Fruit fly (Drosophila melanogaster): ENCODE measurements around the gene CG17593.

CG17593 gene

dm6 chr2L:3559647-3560046 is 45.0 kb downstream of the CG17593 start (continued):
- TF ChIP-seq dsf (GFP tag; optimal IDR thresholded peaks at IDR 0.05; ENCODE audit: borderline replicate concordance) (no peak), sage (GFP tag; optimal IDR thresholded peaks at IDR 0.05) (no peak), ey (GFP tag; optimal IDR thresholded peaks at IDR 0.05) (peak; percentile 5), Rel (GFP tag; optimal IDR thresholded peaks at IDR 0.05) (no peak), Rel (tag; optimal IDR thresholded peaks at IDR 0.05) (no peak), sv (GFP tag; optimal IDR thresholded peaks at IDR 0.05) (no peak), Mio (GFP tag; optimal IDR thresholded peaks at IDR 0.05) (no peak), Dif (GFP tag; optimal IDR thresholded peaks at IDR 0.05; ENCODE audit: partially characterized antibody) (no peak), Myc (optimal IDR thresholded peaks at IDR 0.05) (no peak), GATAd (GFP tag; optimal IDR thresholded peaks at IDR 0.05) (no peak), Hr83 (GFP tag; optimal IDR thresholded peaks at IDR 0.05; ENCODE audit: poor library complexity, severe bottlenecking) (no peak), pan (optimal IDR thresholded peaks at IDR 0.05) (no peak)

DNA sequence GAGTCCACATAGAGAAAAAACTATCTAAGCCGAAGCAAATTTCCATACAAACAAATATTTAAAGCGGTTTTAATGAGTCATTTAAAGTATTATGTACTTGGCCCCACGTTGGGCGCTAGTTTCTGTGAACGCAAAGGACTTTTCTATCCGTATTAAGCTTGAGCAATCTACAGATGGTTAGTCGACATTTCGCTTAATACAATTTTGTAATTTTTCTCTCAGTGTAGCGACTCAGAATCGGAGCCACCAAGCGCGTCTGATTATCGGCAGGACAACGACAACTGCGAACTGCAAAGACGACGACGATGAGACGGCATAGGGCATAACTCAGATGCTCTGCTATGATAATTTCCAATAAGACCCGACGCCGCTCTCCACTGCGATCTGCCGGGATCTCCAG is 47.8 kb downstream of the CG17593 start:
- no peak for TF ChIP-seq CG9705 (GFP tag; optimal IDR thresholded peaks at IDR 0.05)
- TF ChIP-seq OdsH (GFP tag; optimal IDR thresholded peaks at IDR 0.05) = no peak
- peak; percentile 34 for TF ChIP-seq h (GFP tag; optimal IDR thresholded peaks at IDR 0.05)
- peak; percentile 25 for TF ChIP-seq woc (GFP tag; optimal IDR thresholded peaks at IDR 0.05)
- no peak for TF ChIP-seq Myc (optimal IDR thresholded peaks at IDR 0.05)
- peak; percentile 8 for TF ChIP-seq Hnf4 (GFP tag; optimal IDR thresholded peaks at IDR 0.05)
- TF ChIP-seq br (GFP tag; optimal IDR thresholded peaks at IDR 0.05) = peak; percentile 25
- no peak for TF ChIP-seq Rel (GFP tag; optimal IDR thresholded peaks at IDR 0.05)
- TF ChIP-seq Rel (tag; optimal IDR thresholded peaks at IDR 0.05) = no peak
- TF ChIP-seq psq (GFP tag; optimal IDR thresholded peaks at IDR 0.05) = peak; percentile 36
- TF ChIP-seq dl (GFP tag; optimal IDR thresholded peaks at IDR 0.05; ENCODE audit: insufficient read depth in 1 of 2, partially characterized antibody in 2 of 2) = no peak
- TF ChIP-seq HLH106 (tag; optimal IDR thresholded peaks at IDR 0.05) = peak; percentile 32
- TF ChIP-seq lola (GFP tag; optimal IDR thresholded peaks at IDR 0.05) = no peak
- peak in 1 of 2 experiments; percentile 33 for TF ChIP-seq foxo (GFP tag; optimal IDR thresholded peaks at IDR 0.05)
- peak; percentile 1 for TF ChIP-seq Sp1 (GFP tag; optimal IDR thresholded peaks at IDR 0.05)
- TF ChIP-seq sv (GFP tag; optimal IDR thresholded peaks at IDR 0.05) = no peak
- peak; percentile 46 for TF ChIP-seq ey (GFP tag; optimal IDR thresholded peaks at IDR 0.05)
- peak; percentile 21 for TF ChIP-seq rgr (GFP tag; optimal IDR thresholded peaks at IDR 0.05)
- no peak for TF ChIP-seq Mio (GFP tag; optimal IDR thresholded peaks at IDR 0.05)
- TF ChIP-seq fru (GFP tag; optimal IDR thresholded peaks at IDR 0.05) = peak; percentile 52

dm6 chr2L:3564556-3564955 is 49.9 kb downstream of the CG17593 start:
- TF ChIP-seq Rel (GFP tag; optimal IDR thresholded peaks at IDR 0.05) = no peak
- peak; percentile 77 for TF ChIP-seq Rel (tag; optimal IDR thresholded peaks at IDR 0.05)
- no peak for TF ChIP-seq CG9705 (GFP tag; optimal IDR thresholded peaks at IDR 0.05)

DNA sequence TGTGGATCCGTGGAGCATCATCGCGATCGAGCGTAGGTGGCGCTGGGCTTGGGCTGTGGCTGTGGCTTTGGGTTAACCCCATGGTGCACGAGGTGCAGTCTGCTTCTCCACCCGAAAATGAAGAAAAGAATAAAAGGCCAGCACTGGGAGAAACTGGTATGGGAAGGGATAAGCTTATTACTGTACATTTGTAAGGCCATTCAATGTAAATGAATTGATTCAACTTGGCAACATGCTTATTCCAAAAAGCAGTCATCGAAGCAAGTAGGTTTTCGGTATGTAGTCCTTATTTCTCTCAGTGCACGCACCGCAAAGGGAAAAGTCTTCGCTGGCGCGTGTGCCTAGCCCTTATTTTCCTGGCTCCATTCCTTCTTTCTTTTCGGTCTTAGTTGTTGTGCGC is 51.9 kb downstream of the CG17593 start:
- TF ChIP-seq woc (GFP tag; optimal IDR thresholded peaks at IDR 0.05) (peak; percentile 28), h (GFP tag; optimal IDR thresholded peaks at IDR 0.05) (peak; percentile 71), CG32264 (GFP tag; optimal IDR thresholded peaks at IDR 0.05) (no peak), fru (GFP tag; optimal IDR thresholded peaks at IDR 0.05) (peak; percentile 54), dl (GFP tag; optimal IDR thresholded peaks at IDR 0.05; ENCODE audit: insufficient read depth in 1 of 2, partially characterized antibody in 2 of 2) (no peak), Dfd (GFP tag; optimal IDR thresholded peaks at IDR 0.05) (no peak), usp (GFP tag; optimal IDR thresholded peaks at IDR 0.05) (no peak), br (GFP tag; optimal IDR thresholded peaks at IDR 0.05) (peak; percentile 43), jim (GFP tag; optimal IDR thresholded peaks at IDR 0.05) (no peak), Rel (GFP tag; optimal IDR thresholded peaks at IDR 0.05) (no peak), Rel (tag; optimal IDR thresholded peaks at IDR 0.05) (no peak), psq (GFP tag; optimal IDR thresholded peaks at IDR 0.05) (peak; percentile 28), Hr78 (GFP tag; optimal IDR thresholded peaks at IDR 0.05) (no peak), OdsH (GFP tag; optimal IDR thresholded peaks at IDR 0.05) (peak; percentile 47), rgr (GFP tag; optimal IDR thresholded peaks at IDR 0.05) (peak; percentile 47), Hnf4 (GFP tag; optimal IDR thresholded peaks at IDR 0.05) (peak; percentile 45), ey (GFP tag; optimal IDR thresholded peaks at IDR 0.05) (peak; percentile 64), HLH106 (tag; optimal IDR thresholded peaks at IDR 0.05) (peak; percentile 50), foxo (GFP tag; optimal IDR thresholded peaks at IDR 0.05) (peak in 1 of 2 experiments; percentile 67), sv (GFP tag; optimal IDR thresholded peaks at IDR 0.05) (no peak), Dif (GFP tag; optimal IDR thresholded peaks at IDR 0.05; ENCODE audit: partially characterized antibody) (no peak), Sp1 (GFP tag; optimal IDR thresholded peaks at IDR 0.05) (peak; percentile 50), Vsx2 (GFP tag; optimal IDR thresholded peaks at IDR 0.05; ENCODE audit: partially characterized antibody) (no peak), dmrt93B (GFP tag; optimal IDR thresholded peaks at IDR 0.05) (peak; percentile 38), brk (GFP tag; optimal IDR thresholded peaks at IDR 0.05) (no peak)
